Fruit fly (Drosophila melanogaster) Kc167 (cell line): Measurements from ENCODE around the gene Snx1.

ENCODE experiments used
- Myc ChIP-seq: fragments of >200 bp; optimal IDR thresholded peaks from 2 replicates; lab custom pipeline; 2017; ENCODE audit warnings: missing external identifiers
- Sin3A ChIP-seq: fragments of >200 bp; optimal IDR thresholded peaks from 2 replicates; lab custom pipeline; 2018; ENCODE audit warnings: missing external identifiers
- h ChIP-seq: fragments of >200 bp; optimal IDR thresholded peaks from 3 replicates; lab custom pipeline; 2018; ENCODE audit warnings: missing external identifiers
- insv ChIP-seq: fragments of >200 bp; optimal IDR thresholded peaks from 3 replicates; lab custom pipeline; 2018; ENCODE audit warnings: missing external identifiers
- psq ChIP-seq: fragments of >200 bp; optimal IDR thresholded peaks from 2 replicates; lab custom pipeline; 2017; ENCODE audit warnings: missing external identifiers
- ttk ChIP-seq: sonication (Bioruptor generic); optimal IDR thresholded peaks from 2 replicates; lab custom pipeline; 2017; ENCODE audit warnings: missing external identifiers

DNA sequence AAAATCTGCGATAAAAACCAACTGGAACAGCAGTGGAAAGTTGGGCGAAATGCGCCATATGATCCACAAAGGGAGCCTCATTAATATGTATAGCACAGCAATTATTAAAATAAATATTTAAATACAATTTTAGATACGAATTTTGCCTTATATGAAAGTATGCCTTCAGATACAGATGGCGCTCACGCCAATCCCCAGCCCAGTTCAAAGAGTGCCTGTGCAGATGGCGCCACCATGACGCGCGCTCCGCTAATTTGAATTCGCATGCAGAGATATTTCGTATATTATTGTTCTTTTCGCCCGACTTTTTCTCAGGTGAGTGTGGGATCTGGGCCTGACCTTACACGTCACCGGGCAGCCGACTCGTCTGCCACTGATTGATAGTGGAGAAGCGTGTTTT, 22.8 kb downstream of the Snx1 start, which contains the start of gene Pgant4:
- TF ChIP-seq Sin3A (lab: Kevin White, UChicago), result no peak
- TF ChIP-seq Myc (lab: Kevin White, UChicago), result no peak
- no peak for TF ChIP-seq psq (lab: Kevin White, UChicago)
- TF ChIP-seq h, result no peak
- TF ChIP-seq ttk (lab: Kevin White, UChicago), result no peak
- TF ChIP-seq insv (lab: Kevin White, UChicago), result no peak
